Fruit fly (Drosophila melanogaster): ENCODE data around the gene CG10973.

DNA sequence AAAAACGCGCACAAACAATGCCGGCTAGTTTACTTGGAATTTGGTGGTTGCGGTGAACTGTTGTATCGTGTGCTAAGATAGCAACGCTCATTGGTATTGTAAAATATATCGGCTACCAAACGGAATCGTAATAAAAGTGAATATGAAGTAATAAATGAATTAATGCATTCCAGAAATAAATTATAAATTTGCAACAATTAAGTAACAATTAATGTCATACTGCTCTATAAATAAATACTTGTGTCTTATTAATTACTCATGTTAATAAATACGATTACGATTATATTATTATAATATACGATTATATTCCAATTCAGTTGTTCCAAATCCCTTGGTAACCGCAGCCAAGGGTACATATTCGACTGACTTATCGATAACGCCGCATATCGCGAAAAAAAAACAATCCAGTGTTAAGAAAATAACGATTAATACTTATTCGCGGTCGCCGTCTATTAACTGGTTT lies 20.0 kb downstream of the CG10973 start, which contains the start of the genes SmD1 and Ptp69D:
- TF ChIP-seq dmrt93B (GFP tag; optimal IDR thresholded peaks at IDR 0.05) (no peak), fru (GFP tag; optimal IDR thresholded peaks at IDR 0.05) (no peak), Dfd (GFP tag; optimal IDR thresholded peaks at IDR 0.05) (no peak), CrebA (GFP tag; optimal IDR thresholded peaks at IDR 0.05; ENCODE audit: borderline replicate concordance) (no peak), psq (GFP tag; optimal IDR thresholded peaks at IDR 0.05) (no peak), CG32264 (GFP tag; optimal IDR thresholded peaks at IDR 0.05) (no peak), dl (GFP tag; optimal IDR thresholded peaks at IDR 0.05; ENCODE audit: insufficient read depth in 1 of 2, partially characterized antibody in 2 of 2) (no peak)

Measured in whole organism, wandering third instar larva.